Fruit fly (Drosophila melanogaster) whole organism, embryonic: ENCODE data around the gene Psn.

ENCODE experiments used
- Adf1 ChIP-seq: fragments of 200-800 bp; sonication (Bioruptor generic); IDR thresholded peaks from 2 replicates; pipeline ENCODE4 v1.3.6; 2022; ENCODE audit warnings: missing biosample characterization, missing genetic modification characterization
- CG10267 ChIP-seq: fragments of 200-800 bp; sonication (Bioruptor generic); optimal IDR thresholded peaks from 2 replicates; lab custom pipeline; 2018; ENCODE audit warnings: missing biosample characterization, mild to moderate bottlenecking, missing genetic modification characterization, moderate library complexity
- CG11695 ChIP-seq: fragments of 200-800 bp; sonication (Bioruptor generic); IDR thresholded peaks from 3 replicates; pipeline ENCODE4 v1.3.6; 2022; ENCODE audit warnings: missing biosample characterization, missing genetic modification characterization
- CG13287 ChIP-seq: fragments of 200-800 bp; sonication (Bioruptor generic); IDR thresholded peaks from 2 replicates; pipeline ENCODE4 v1.3.6; 2022; ENCODE audit warnings: missing biosample characterization, missing genetic modification characterization; ENCODE audit not compliant: partially characterized antibody
- CG15011 ChIP-seq: fragments of 200-800 bp; sonication (Bioruptor generic); optimal IDR thresholded peaks from 3 replicates; lab custom pipeline; 2018; ENCODE audit warnings: missing biosample characterization, mild to moderate bottlenecking, missing genetic modification characterization
- CG15269 ChIP-seq: fragments of 200-800 bp; sonication (Bioruptor generic); optimal IDR thresholded peaks from 2 replicates; lab custom pipeline; 2018; ENCODE audit warnings: missing biosample characterization, mild to moderate bottlenecking, missing genetic modification characterization, moderate library complexity
- CG1529 ChIP-seq: fragments of 200-800 bp; sonication (Bioruptor generic); optimal IDR thresholded peaks from 3 replicates; lab custom pipeline; 2018; ENCODE audit warnings: missing biosample characterization, missing genetic modification characterization
- CG17568 ChIP-seq: fragments of 200-800 bp; sonication (Bioruptor generic); optimal IDR thresholded peaks from 2 replicates; lab custom pipeline; 2018; ENCODE audit warnings: missing biosample characterization, mild to moderate bottlenecking, missing genetic modification characterization, moderate library complexity
- CG17612 ChIP-seq: fragments of 200-800 bp; sonication (Bioruptor generic); IDR thresholded peaks from 2 replicates; pipeline ENCODE4 v1.3.6; 2022; ENCODE audit warnings: missing biosample characterization, missing genetic modification characterization
- CG17912 ChIP-seq: fragments of 200-800 bp; sonication (Bioruptor generic); optimal IDR thresholded peaks from 2 replicates; lab custom pipeline; 2018; ENCODE audit warnings: missing biosample characterization, mild to moderate bottlenecking, missing genetic modification characterization
- CG18262 ChIP-seq: fragments of 200-800 bp; optimal IDR thresholded peaks from 3 replicates; lab custom pipeline; 2019; ENCODE audit warnings: missing biosample characterization, mild to moderate bottlenecking, missing genetic modification characterization, moderate library complexity
- CG18476 ChIP-seq: fragments of 200-800 bp; sonication (Bioruptor generic); optimal IDR thresholded peaks from 2 replicates; lab custom pipeline; 2016; ENCODE audit warnings: missing biosample characterization, mild to moderate bottlenecking, missing genetic modification characterization
- CG2199 ChIP-seq: fragments of 200-800 bp; sonication (Bioruptor generic); IDR thresholded peaks from 3 replicates; pipeline ENCODE4 v1.3.6; 2022; ENCODE audit warnings: missing biosample characterization, missing genetic modification characterization
- CG2875 ChIP-seq: fragments of 200-800 bp; sonication (Bioruptor generic); optimal IDR thresholded peaks from 2 replicates; lab custom pipeline; 2017; ENCODE audit warnings: missing biosample characterization, mild to moderate bottlenecking, missing genetic modification characterization, missing genetic modification reagents
- CG34422 ChIP-seq: fragments of 200-800 bp; sonication (Bioruptor generic); IDR thresholded peaks from 3 replicates; pipeline ENCODE4 v1.3.6; 2022; ENCODE audit warnings: missing biosample characterization, missing genetic modification characterization
- CG6175 ChIP-seq: fragments of 200-800 bp; sonication (Bioruptor generic); IDR thresholded peaks from 3 replicates; pipeline ENCODE4 v1.3.6; 2022; ENCODE audit warnings: missing biosample characterization, missing genetic modification characterization
- CG6683 ChIP-seq: fragments of 200-800 bp; sonication (Bioruptor generic); optimal IDR thresholded peaks from 2 replicates; lab custom pipeline; 2017; ENCODE audit warnings: missing biosample characterization, mild to moderate bottlenecking, missing genetic modification characterization, missing genetic modification reagents
- CG6791 ChIP-seq: fragments of 200-800 bp; sonication (Bioruptor generic); IDR thresholded peaks from 3 replicates; pipeline ENCODE4 v1.3.6; 2022; ENCODE audit warnings: missing biosample characterization, missing genetic modification characterization; ENCODE audit not compliant: partially characterized antibody
- CG6854 ChIP-seq: fragments of 200-800 bp; sonication (Bioruptor generic); optimal IDR thresholded peaks from 3 replicates; lab custom pipeline; 2017; ENCODE audit warnings: missing biosample characterization, mild to moderate bottlenecking, missing genetic modification characterization
- CG7745 ChIP-seq: fragments of 200-800 bp; sonication (Bioruptor generic); optimal IDR thresholded peaks from 2 replicates; lab custom pipeline; 2018; ENCODE audit warnings: missing biosample characterization, mild to moderate bottlenecking, missing genetic modification characterization, moderate library complexity
- CG8089 ChIP-seq: fragments of 200-800 bp; sonication (Bioruptor generic); optimal IDR thresholded peaks from 3 replicates; lab custom pipeline; 2016; ENCODE audit warnings: missing biosample characterization, missing genetic modification characterization
- CkIIα-i1 ChIP-seq: fragments of 200-800 bp; sonication (Bioruptor generic); IDR thresholded peaks from 2 replicates; pipeline ENCODE4 v1.3.6; 2022; ENCODE audit warnings: missing biosample characterization, missing genetic modification characterization
- Dip3 ChIP-seq: fragments of 200-800 bp; sonication (Bioruptor generic); optimal IDR thresholded peaks from 3 replicates; lab custom pipeline; 2016; ENCODE audit warnings: missing biosample characterization, missing genetic modification characterization
- Eip74EF ChIP-seq, 2 experiments: fragments of 200-800 bp in 1 of 2; fragments of >200 bp in 1 of 2; sonication (Bioruptor generic) in 1 of 2; optimal IDR thresholded peaks; 2 replicates each; lab custom pipeline; 2017 to 2019; ENCODE audit warnings: missing biosample characterization in 2 of 2, missing genetic modification characterization in 2 of 2, mild to moderate bottlenecking in 1 of 2, moderate library complexity in 1 of 2
- Fer3 ChIP-seq: fragments of 200-800 bp; sonication (Bioruptor generic); optimal IDR thresholded peaks from 2 replicates; lab custom pipeline; 2018; ENCODE audit warnings: missing biosample characterization, mild to moderate bottlenecking, missing genetic modification characterization, moderate library complexity
- H2.0 ChIP-seq: fragments of 200-800 bp; sonication (Bioruptor generic); IDR thresholded peaks from 2 replicates; pipeline ENCODE4 v1.3.6; 2022; ENCODE audit warnings: missing biosample characterization, missing genetic modification characterization
- HHEX ChIP-seq: fragments of 200-800 bp; sonication (Bioruptor generic); optimal IDR thresholded peaks from 3 replicates; lab custom pipeline; 2017; ENCODE audit warnings: missing biosample characterization, mild to moderate bottlenecking, missing genetic modification characterization, missing genetic modification reagents
- Hr51 ChIP-seq, 2 experiments: fragments of 200-800 bp; sonication (Bioruptor generic); optimal IDR thresholded peaks; 2 replicates in 1 of 2; 3 replicates in 1 of 2; lab custom pipeline; 2016 to 2018; ENCODE audit warnings: missing biosample characterization in 2 of 2, missing genetic modification characterization in 2 of 2, mild to moderate bottlenecking in 1 of 2, moderate library complexity in 1 of 2
- Myb ChIP-seq: fragments of 200-800 bp; sonication (Bioruptor generic); optimal IDR thresholded peaks from 2 replicates; lab custom pipeline; 2016; ENCODE audit warnings: missing biosample characterization, missing genetic modification characterization
- Neu2 ChIP-seq: fragments of 200-800 bp; sonication (Bioruptor generic); optimal IDR thresholded peaks from 3 replicates; lab custom pipeline; 2016; ENCODE audit warnings: missing biosample characterization, missing genetic modification characterization, borderline replicate concordance
- Poxn ChIP-seq: fragments of 200-800 bp; sonication (Bioruptor generic); IDR thresholded peaks from 2 replicates; pipeline ENCODE4 v1.3.6; 2022; ENCODE audit warnings: missing biosample characterization, missing genetic modification characterization
- Spps ChIP-seq: fragments of 200-800 bp; sonication (Bioruptor generic); optimal IDR thresholded peaks from 2 replicates; lab custom pipeline; 2018; ENCODE audit warnings: missing biosample characterization, mild to moderate bottlenecking, missing genetic modification characterization
- Stat92E ChIP-seq, 3 experiments: fragments of >200 bp in 2 of 3; fragments of 200-800 bp in 1 of 3; sonication (Bioruptor generic) in 1 of 3; optimal IDR thresholded peaks; 2 replicates each; lab custom pipeline; 2017 to 2019; ENCODE audit warnings: missing biosample characterization in 3 of 3, missing genetic modification characterization in 3 of 3, mild to moderate bottlenecking in 1 of 3, moderate library complexity in 1 of 3
- Vsx1 ChIP-seq: fragments of 200-800 bp; sonication (Bioruptor generic); optimal IDR thresholded peaks from 2 replicates; lab custom pipeline; 2017; ENCODE audit warnings: missing biosample characterization, mild to moderate bottlenecking, missing genetic modification characterization, missing genetic modification reagents
- ab ChIP-seq: fragments of 200-800 bp; sonication (Bioruptor generic); optimal IDR thresholded peaks from 2 replicates; lab custom pipeline; 2016; ENCODE audit warnings: missing biosample characterization, missing genetic modification characterization
- ash1 ChIP-seq: fragments of 200-800 bp; sonication (Bioruptor generic); optimal IDR thresholded peaks from 2 replicates; lab custom pipeline; 2018; ENCODE audit warnings: missing biosample characterization, mild to moderate bottlenecking, missing genetic modification characterization
- bab2 ChIP-seq: fragments of 200-800 bp; sonication (Bioruptor generic); optimal IDR thresholded peaks from 2 replicates; lab custom pipeline; 2016; ENCODE audit warnings: missing biosample characterization, missing genetic modification characterization
- bcd ChIP-seq: fragments of 200-800 bp; sonication (Bioruptor generic); optimal IDR thresholded peaks from 2 replicates; lab custom pipeline; 2017; ENCODE audit warnings: missing biosample characterization, mild to moderate bottlenecking, missing genetic modification characterization
- br ChIP-seq: fragments of >200 bp; optimal IDR thresholded peaks from 2 replicates; lab custom pipeline; 2017
- dm ChIP-seq: fragments of 200-800 bp; sonication (Bioruptor generic); optimal IDR thresholded peaks from 3 replicates; lab custom pipeline; 2016; ENCODE audit warnings: missing biosample characterization, missing genetic modification characterization
- eve ChIP-seq, 2 experiments: fragments of >200 bp; optimal IDR thresholded peaks; 2 replicates each; lab custom pipeline; 2017; ENCODE audit warnings: missing biosample characterization in 2 of 2, missing genetic modification characterization in 2 of 2
- pfk ChIP-seq: fragments of 200-800 bp; sonication (Bioruptor generic); optimal IDR thresholded peaks from 2 replicates; lab custom pipeline; 2018; ENCODE audit warnings: missing biosample characterization, mild to moderate bottlenecking, missing genetic modification characterization, moderate library complexity
- sc ChIP-seq, 3 experiments: fragments of >200 bp in 2 of 3; fragments of 200-800 bp in 1 of 3; sonication (Bioruptor generic) in 1 of 3; optimal IDR thresholded peaks; 2 replicates in 2 of 3; 3 replicates in 1 of 3; lab custom pipeline; 2017; ENCODE audit warnings: mild to moderate bottlenecking in 1 of 3, missing biosample characterization in 1 of 3, missing genetic modification characterization in 1 of 3, missing genetic modification reagents in 1 of 3
- sd ChIP-seq: fragments of 200-800 bp; sonication (Bioruptor generic); optimal IDR thresholded peaks from 3 replicates; lab custom pipeline; 2018; ENCODE audit warnings: missing biosample characterization, mild to moderate bottlenecking, missing genetic modification characterization, moderate library complexity
- sens-2 ChIP-seq: fragments of 200-800 bp; sonication (Bioruptor generic); IDR thresholded peaks from 2 replicates; pipeline ENCODE4 v1.3.6; 2022; ENCODE audit warnings: missing biosample characterization, missing genetic modification characterization
- seq ChIP-seq: fragments of 200-800 bp; sonication (Bioruptor generic); IDR thresholded peaks from 2 replicates; pipeline ENCODE4 v1.3.6; 2022; ENCODE audit warnings: missing biosample characterization, missing genetic modification characterization
- tio ChIP-seq: fragments of 200-800 bp; sonication (Bioruptor generic); optimal IDR thresholded peaks from 2 replicates; lab custom pipeline; 2017; ENCODE audit warnings: missing biosample characterization, missing genetic modification characterization, inconsistent platforms
- tx ChIP-seq: fragments of 200-800 bp; sonication (Bioruptor generic); optimal IDR thresholded peaks from 2 replicates; lab custom pipeline; 2016; ENCODE audit warnings: missing biosample characterization, missing genetic modification characterization

The Psn gene

dm6 chr3L:20399550-20400109 is 32.6 kb upstream of the Psn start (continued):
- peak; percentile 91 for TF ChIP-seq CG11695
- TF ChIP-seq CG1529: peak; percentile 74
- no peak for TF ChIP-seq CG13287
- peak; percentile 94 for TF ChIP-seq CG15269 (tag; lab: Kevin White, UChicago)
- TF ChIP-seq CG17612 (GFP tag; lab: Robert Waterston, UW): peak; percentile 55; the same call in 1 of the 2 replicates
- no peak for TF ChIP-seq CkIIα-i1
- peak; percentile 68 for TF ChIP-seq Vsx1 (GFP tag; lab: Kevin White, UChicago)
- peak; percentile 40 for TF ChIP-seq pfk (GFP tag; lab: Kevin White, UChicago)
- peak; percentile 75 to 95 for TF ChIP-seq Hr51 (GFP tag; optimal IDR thresholded peaks at IDR 0.05; lab: Kevin White, UChicago)
- peak; percentile 86 for TF ChIP-seq CG34422 (GFP tag; lab: Robert Waterston, UW)
- peak; percentile 89 for TF ChIP-seq Fer3 (tag; lab: Kevin White, UChicago)
- peak; percentile 19; the same call in 1 of the 2 replicates for TF ChIP-seq Poxn (GFP tag; lab: Robert Waterston, UW)
- no peak; the same call in 1 of the 3 replicates for TF ChIP-seq CG2199 (GFP tag; lab: Robert Waterston, UW)
- peak; percentile 89 for TF ChIP-seq CG15011 (GFP tag; lab: Kevin White, UChicago)
- TF ChIP-seq H2.0: peak; percentile 77
- TF ChIP-seq bab2 (GFP tag; lab: Kevin White, UChicago): peak; percentile 80
- peak; percentile 66 for TF ChIP-seq CG6854 (GFP tag; lab: Kevin White, UChicago)
- peak; percentile 74 for TF ChIP-seq tx (GFP tag; lab: Kevin White, UChicago)
- peak; percentile 83 for TF ChIP-seq CG17568 (GFP tag; lab: Kevin White, UChicago)
- TF ChIP-seq ab: peak; percentile 82
- no peak for TF ChIP-seq br (lab: Kevin White, UChicago)
- TF ChIP-seq CG6683 (GFP tag; lab: Kevin White, UChicago): peak; percentile 70
- no peak for TF ChIP-seq Neu2 (GFP tag; lab: Kevin White, UChicago)
- peak; percentile 90 for TF ChIP-seq CG18262 (tag; lab: Kevin White, UChicago)
- peak in 1 of 2 experiments; percentile 91 for TF ChIP-seq eve (GFP tag; optimal IDR thresholded peaks at IDR 0.05; lab: Kevin White, UChicago)
- TF ChIP-seq sens-2 (GFP tag; lab: Robert Waterston, UW): no peak; the same call in 1 of the 2 replicates
- TF ChIP-seq CG6175: 0 out of 3 replicates have a peak, but pooled peaks have one; percentile 41
- TF ChIP-seq CG8089 (GFP tag; lab: Kevin White, UChicago): peak; percentile 67
- no peak for TF ChIP-seq Stat92E (GFP tag; optimal IDR thresholded peaks at IDR 0.05; lab: Kevin White, UChicago)
- peak; percentile 85 for TF ChIP-seq sd
- TF ChIP-seq sc (optimal IDR thresholded peaks at IDR 0.05; lab: Kevin White, UChicago): no peak
- peak; percentile 64 for TF ChIP-seq sc (GFP tag; optimal IDR thresholded peaks at IDR 0.05; lab: Kevin White, UChicago)
- peak; percentile 79 for TF ChIP-seq CG10267 (tag; lab: Kevin White, UChicago)
- TF ChIP-seq Eip74EF (GFP tag; optimal IDR thresholded peaks at IDR 0.05; lab: Kevin White, UChicago): peak in 1 of 2 experiments; percentile 89
- TF ChIP-seq CG18476 (GFP tag; lab: Kevin White, UChicago): peak; percentile 85
- peak; percentile 58 for TF ChIP-seq CG17912 (GFP tag; lab: Kevin White, UChicago)
- peak; percentile 48 for TF ChIP-seq Spps
- peak; percentile 84 for TF ChIP-seq Dip3 (GFP tag; lab: Kevin White, UChicago)
- TF ChIP-seq tio (GFP tag; lab: Kevin White, UChicago): peak; percentile 91
- TF ChIP-seq Myb (GFP tag; lab: Kevin White, UChicago): peak; percentile 61
- peak; percentile 66; the same call in 1 of the 2 replicates for TF ChIP-seq Adf1
- TF ChIP-seq ash1 (GFP tag; lab: Kevin White, UChicago): no peak
- peak; percentile 87 for TF ChIP-seq bcd
- no peak for TF ChIP-seq CG7745 (tag; lab: Kevin White, UChicago)
- TF ChIP-seq HHEX (GFP tag; lab: Kevin White, UChicago): peak; percentile 89
- TF ChIP-seq seq (GFP tag; lab: Robert Waterston, UW): peak; percentile 84
- no peak for TF ChIP-seq CG6791 (GFP tag; lab: Robert Waterston, UW)
- TF ChIP-seq dm: peak; percentile 66
- peak; percentile 67 for TF ChIP-seq CG2875
